Worm (Caenorhabditis elegans) whole organism, mixed stage, embryonic: Measurements from ENCODE around the gene lnp-1.

Experiments used
- ces-1 ChIP-seq: fragments of 150-350 bp; optimal IDR thresholded peaks from 2 replicates; lab custom pipeline; 2014; ENCODE audit warnings: missing biosample characterization, missing genetic modification reagents, missing genetic modification characterization
- drap-1 ChIP-seq: fragments of 200-800 bp; sonication (Bioruptor generic); optimal IDR thresholded peaks from 3 replicates; lab custom pipeline; 2018; ENCODE audit warnings: mild to moderate bottlenecking, missing genetic modification characterization, missing compliant biosample characterization
- lin-13 ChIP-seq: fragments of 150-350 bp; optimal IDR thresholded peaks from 2 replicates; lab custom pipeline; 2014; ENCODE audit warnings: missing biosample characterization, missing genetic modification characterization
- lsy-2 ChIP-seq: fragments of 150-350 bp; optimal IDR thresholded peaks from 2 replicates; lab custom pipeline; 2014; ENCODE audit warnings: missing biosample characterization, missing genetic modification characterization
- nhr-237 ChIP-seq: fragments of 150-350 bp; optimal IDR thresholded peaks from 2 replicates; lab custom pipeline; 2014; ENCODE audit warnings: missing biosample characterization, missing genetic modification characterization
- nhr-76 ChIP-seq: sonication (generic microtip); optimal IDR thresholded peaks from 2 replicates; lab custom pipeline; 2017; ENCODE audit warnings: missing biosample characterization, missing genetic modification characterization
- pha-4 ChIP-seq: fragments of 150-350 bp; optimal IDR thresholded peaks from 2 replicates; lab custom pipeline; 2018; ENCODE audit warnings: missing biosample characterization, missing genetic modification reagents, missing genetic modification characterization
- sem-2 ChIP-seq: fragments of 200-800 bp; sonication (Bioruptor generic); optimal IDR thresholded peaks from 2 replicates; lab custom pipeline; 2018; ENCODE audit warnings: mild to moderate bottlenecking, missing genetic modification characterization, missing compliant biosample characterization
- snpc-4 ChIP-seq: fragments of 150-350 bp; optimal IDR thresholded peaks from 2 replicates; lab custom pipeline; 2014; ENCODE audit warnings: missing biosample characterization, missing genetic modification characterization
- ztf-11 ChIP-seq: fragments of 150-350 bp; optimal IDR thresholded peaks from 2 replicates; lab custom pipeline; 2014; ENCODE audit warnings: missing biosample characterization, missing genetic modification characterization

- TF ChIP-seq ces-1 (GFP tag; lab: Kevin White, UChicago) (no peak), lsy-2 (tag; lab: Kevin White, UChicago) (no peak), nhr-237 (tag; lab: Kevin White, UChicago) (no peak), ztf-11 (tag; lab: Kevin White, UChicago) (no peak), snpc-4 (tag; lab: Kevin White, UChicago) (no peak), lin-13 (tag; lab: Kevin White, UChicago) (no peak), nhr-76 (tag; lab: Kevin White, UChicago) (no peak), pha-4 (tag; lab: Kevin White, UChicago) (no peak), drap-1 (GFP tag; lab: Kevin White, UChicago) (no peak), sem-2 (GFP tag; lab: Kevin White, UChicago) (no peak)
Observed at ce11 chrX:4561863-4562262, 26.7 kb upstream of the lnp-1 start, which contains the start of gene C05E11.6.
